Worm (Caenorhabditis elegans) whole organism, young adult: ENCODE measurements around the gene C56E6.7.
A peak's percentile ranks its signal among the peaks of the same experiment; 100 is the strongest.

Experiments used
- B0035.1 ChIP-seq: sonication (generic microtip); optimal IDR thresholded peaks from 2 replicates; lab custom pipeline; 2016; ENCODE audit warnings: missing genetic modification characterization, mild to moderate bottlenecking, missing compliant biosample characterization, missing genotype, missing genetic modification reagents
- B0261.1 ChIP-seq: sonication (generic microtip); optimal IDR thresholded peaks from 2 replicates; lab custom pipeline; 2016; ENCODE audit warnings: mild to moderate bottlenecking, missing genetic modification characterization, moderate library complexity, missing compliant biosample characterization
- B0336.3 ChIP-seq: fragments of 200-800 bp; sonication (Bioruptor generic); IDR thresholded peaks from 2 replicates; pipeline ENCODE4 v1.3.6; 2022; ENCODE audit warnings: missing genetic modification characterization, missing compliant biosample characterization
- C06A6.2 ChIP-seq: fragments of 200-800 bp; sonication (Bioruptor generic); conservative IDR thresholded peaks from 2 replicates; pipeline ENCODE4 v1.3.6; 2022; ENCODE audit warnings: missing genetic modification characterization, missing compliant biosample characterization
- C17E4.6 ChIP-seq: fragments of 200-800 bp; sonication (Bioruptor generic); IDR thresholded peaks from 2 replicates; pipeline ENCODE4 v1.3.6; 2022; ENCODE audit warnings: missing genetic modification reagents, missing genetic modification characterization, missing compliant biosample characterization
- F22D6.2 ChIP-seq: sonication (generic microtip); optimal IDR thresholded peaks from 2 replicates; lab custom pipeline; 2016; ENCODE audit warnings: mild to moderate bottlenecking, missing genetic modification characterization, missing compliant biosample characterization
- F23B12.7 ChIP-seq: sonication (generic microtip); optimal IDR thresholded peaks from 2 replicates; lab custom pipeline; 2017; ENCODE audit warnings: missing genetic modification characterization, mild to moderate bottlenecking, missing compliant biosample characterization, antibody characterized with exemption, moderate library complexity; ENCODE audit not compliant: insufficient read depth
- F37B4.10 ChIP-seq: fragments of 200-800 bp; sonication (Bioruptor generic); IDR thresholded peaks from 2 replicates; pipeline ENCODE4 v1.3.6; 2022; ENCODE audit warnings: missing genetic modification characterization, missing compliant biosample characterization
- F55B11.4 ChIP-seq: sonication (generic microtip); optimal IDR thresholded peaks from 2 replicates; lab custom pipeline; 2016; ENCODE audit warnings: missing compliant biosample characterization, missing genetic modification characterization, borderline replicate concordance; ENCODE audit not compliant: insufficient read depth
- K11D2.4 ChIP-seq: fragments of 200-800 bp; sonication (Bioruptor generic); IDR thresholded peaks from 2 replicates; pipeline ENCODE4 v1.3.6; 2022; ENCODE audit warnings: missing genetic modification reagents, missing genetic modification characterization, missing compliant biosample characterization
- K12H6.12 ChIP-seq: fragments of 200-800 bp; sonication (Bioruptor generic); optimal IDR thresholded peaks from 2 replicates; lab custom pipeline; 2018; ENCODE audit warnings: mild to moderate bottlenecking, missing genetic modification characterization, missing compliant biosample characterization
- Y67H2A.10 ChIP-seq: fragments of 200-800 bp; sonication (Bioruptor generic); conservative IDR thresholded peaks from 2 replicates; pipeline ENCODE4 v1.3.6; 2022; ENCODE audit warnings: missing genetic modification reagents, missing genetic modification characterization, missing compliant biosample characterization
- ama-1 ChIP-seq, 3 experiments: fragments of 150-350 bp in 1 of 3; sonication (generic microtip) in 2 of 3; optimal IDR thresholded peaks; 2 replicates each; lab custom pipeline; 2014 to 2018; ENCODE audit warnings: missing biosample characterization in 2 of 3, missing genetic modification characterization in 2 of 3, missing genetic modification reagents in 2 of 3
- aptf-3 ChIP-seq: fragments of 200-800 bp; sonication (Bioruptor generic); IDR thresholded peaks from 2 replicates; pipeline ENCODE4 v1.3.6; 2022; ENCODE audit warnings: missing genetic modification characterization, missing compliant biosample characterization
- athp-1 ChIP-seq: sonication (generic microtip); optimal IDR thresholded peaks from 2 replicates; lab custom pipeline; 2017; ENCODE audit warnings: mild to moderate bottlenecking, missing genetic modification characterization, missing compliant biosample characterization
- cebp-2 ChIP-seq: fragments of 200-800 bp; sonication (Bioruptor generic); IDR thresholded peaks from 2 replicates; pipeline ENCODE4 v1.3.6; 2022; ENCODE audit warnings: missing genetic modification characterization, missing compliant biosample characterization
- ceh-100 ChIP-seq: fragments of 200-800 bp; sonication (Bioruptor generic); IDR thresholded peaks from 2 replicates; pipeline ENCODE4 v1.3.6; 2022; ENCODE audit warnings: missing genetic modification reagents, missing genetic modification characterization, missing compliant biosample characterization
- ceh-40 ChIP-seq: fragments of 200-800 bp; sonication (Bioruptor generic); IDR thresholded peaks from 2 replicates; pipeline ENCODE4 v1.3.6; 2022; ENCODE audit warnings: missing genetic modification characterization, missing compliant biosample characterization
- ceh-79 ChIP-seq: sonication (generic microtip); optimal IDR thresholded peaks from 2 replicates; lab custom pipeline; 2017; ENCODE audit warnings: mild to moderate bottlenecking, missing genetic modification characterization, missing compliant biosample characterization
- ceh-91 ChIP-seq: fragments of 200-800 bp; sonication (Bioruptor generic); IDR thresholded peaks from 2 replicates; pipeline ENCODE4 v1.3.6; 2022; ENCODE audit warnings: missing genetic modification reagents, missing genetic modification characterization, missing compliant biosample characterization
- die-1 ChIP-seq: sonication (generic microtip); optimal IDR thresholded peaks from 2 replicates; lab custom pipeline; 2016; ENCODE audit warnings: missing genotype, mild to moderate bottlenecking, missing genetic modification characterization, missing compliant biosample characterization
- dpff-1 ChIP-seq: sonication (generic microtip); optimal IDR thresholded peaks from 2 replicates; lab custom pipeline; 2017; ENCODE audit warnings: mild to moderate bottlenecking, missing genetic modification characterization, missing compliant biosample characterization
- efl-1 ChIP-seq: fragments of 150-350 bp; optimal IDR thresholded peaks from 2 replicates; lab custom pipeline; 2014; ENCODE audit warnings: missing biosample characterization, missing genetic modification reagents, missing genetic modification characterization
- fkh-3 ChIP-seq: sonication (generic microtip); optimal IDR thresholded peaks from 2 replicates; lab custom pipeline; 2016; ENCODE audit warnings: mild to moderate bottlenecking, missing genetic modification characterization, missing compliant biosample characterization
- him-1 ChIP-seq: sonication (generic microtip); optimal IDR thresholded peaks from 2 replicates; lab custom pipeline; 2016; ENCODE audit warnings: missing genotype, missing genetic modification reagents, missing genetic modification characterization, missing compliant biosample characterization
- hlh-26 ChIP-seq: fragments of 200-800 bp; sonication (Bioruptor generic); conservative IDR thresholded peaks from 2 replicates; pipeline ENCODE4 v1.3.6; 2022; ENCODE audit warnings: missing genetic modification reagents, missing genetic modification characterization, missing compliant biosample characterization
- hsf-1 ChIP-seq: fragments of 200-800 bp; sonication (Bioruptor generic); IDR thresholded peaks from 2 replicates; pipeline ENCODE4 v1.3.6; 2022; ENCODE audit warnings: missing genetic modification reagents, missing genetic modification characterization, missing compliant biosample characterization
- lin-40 ChIP-seq: sonication (generic microtip); optimal IDR thresholded peaks from 2 replicates; lab custom pipeline; 2016; ENCODE audit warnings: missing genetic modification characterization, mild to moderate bottlenecking, missing compliant biosample characterization, missing genotype, missing genetic modification reagents
- lin-54 ChIP-seq: fragments of 200-800 bp; sonication (Bioruptor generic); optimal IDR thresholded peaks from 2 replicates; lab custom pipeline; 2018; ENCODE audit warnings: mild to moderate bottlenecking, missing genetic modification characterization, missing compliant biosample characterization
- lir-1 ChIP-seq: fragments of 200-800 bp; sonication (Bioruptor generic); conservative IDR thresholded peaks from 2 replicates; pipeline ENCODE4 v1.3.6; 2022; ENCODE audit warnings: missing genetic modification reagents, missing genetic modification characterization, missing compliant biosample characterization
- lsl-1 ChIP-seq: fragments of 200-800 bp; sonication (Bioruptor generic); optimal IDR thresholded peaks from 2 replicates; lab custom pipeline; 2018; ENCODE audit warnings: mild to moderate bottlenecking, missing genetic modification characterization, moderate library complexity, missing compliant biosample characterization
- lsy-27 ChIP-seq: sonication (generic microtip); optimal IDR thresholded peaks from 2 replicates; lab custom pipeline; 2017; ENCODE audit warnings: missing genetic modification characterization, mild to moderate bottlenecking, missing compliant biosample characterization, antibody characterized with exemption, missing genotype, borderline replicate concordance; ENCODE audit not compliant: insufficient read depth
- madf-3 ChIP-seq: fragments of 200-800 bp; sonication (Bioruptor generic); IDR thresholded peaks from 2 replicates; pipeline ENCODE4 v1.3.6; 2022; ENCODE audit warnings: missing genetic modification reagents, missing genetic modification characterization, missing compliant biosample characterization
- madf-6 ChIP-seq: fragments of 200-800 bp; sonication (Bioruptor generic); IDR thresholded peaks from 2 replicates; pipeline ENCODE4 v1.3.6; 2022; ENCODE audit warnings: missing genetic modification reagents, missing genetic modification characterization, missing compliant biosample characterization
- madf-8 ChIP-seq: fragments of 200-800 bp; sonication (Bioruptor generic); conservative IDR thresholded peaks from 2 replicates; pipeline ENCODE4 v1.3.6; 2022; ENCODE audit warnings: missing genetic modification reagents, missing genetic modification characterization, missing compliant biosample characterization
- mes-4 ChIP-seq: sonication (generic microtip); optimal IDR thresholded peaks from 2 replicates; lab custom pipeline; 2016; ENCODE audit warnings: missing genotype, missing genetic modification characterization, missing compliant biosample characterization
- nhr-179 ChIP-seq: sonication (generic microtip); optimal IDR thresholded peaks from 2 replicates; lab custom pipeline; 2016; ENCODE audit warnings: mild to moderate bottlenecking, missing genetic modification characterization, missing compliant biosample characterization
- nhr-27 ChIP-seq: fragments of 200-800 bp; sonication (Bioruptor generic); optimal IDR thresholded peaks from 2 replicates; lab custom pipeline; 2018; ENCODE audit warnings: mild to moderate bottlenecking, missing genetic modification characterization, moderate library complexity, missing compliant biosample characterization
- nhr-80 ChIP-seq: sonication (generic microtip); optimal IDR thresholded peaks from 2 replicates; lab custom pipeline; 2016; ENCODE audit warnings: missing genetic modification characterization, missing compliant biosample characterization
- repo-1 ChIP-seq: sonication (generic microtip); optimal IDR thresholded peaks from 2 replicates; lab custom pipeline; 2017; ENCODE audit warnings: mild to moderate bottlenecking, missing genetic modification characterization, missing compliant biosample characterization
- sdz-38 ChIP-seq: sonication (generic microtip); optimal IDR thresholded peaks from 2 replicates; lab custom pipeline; 2016; ENCODE audit warnings: missing genotype, missing genetic modification characterization, missing compliant biosample characterization
- snpc-1.3 ChIP-seq: sonication (generic microtip); optimal IDR thresholded peaks from 2 replicates; lab custom pipeline; 2017; ENCODE audit warnings: missing genetic modification characterization, mild to moderate bottlenecking, missing compliant biosample characterization, antibody characterized with exemption, moderate library complexity, missing genotype, missing genetic modification reagents; ENCODE audit not compliant: insufficient read depth
- snpc-3.4 ChIP-seq: sonication (generic microtip); optimal IDR thresholded peaks from 2 replicates; lab custom pipeline; 2017; ENCODE audit warnings: missing genetic modification characterization, mild to moderate bottlenecking, missing compliant biosample characterization, antibody characterized with exemption, moderate library complexity, missing genotype, missing genetic modification reagents
- sptf-2 ChIP-seq: fragments of 200-800 bp; sonication (Bioruptor generic); optimal IDR thresholded peaks from 2 replicates; lab custom pipeline; 2018; ENCODE audit warnings: mild to moderate bottlenecking, missing genetic modification characterization, missing compliant biosample characterization
- tlf-1 ChIP-seq: fragments of 200-800 bp; sonication (Bioruptor generic); optimal IDR thresholded peaks from 2 replicates; lab custom pipeline; 2018; ENCODE audit warnings: mild to moderate bottlenecking, missing genetic modification characterization, missing compliant biosample characterization
- unc-130 ChIP-seq: sonication (generic microtip); optimal IDR thresholded peaks from 2 replicates; lab custom pipeline; 2016; ENCODE audit warnings: missing genetic modification reagents, missing genetic modification characterization, missing compliant biosample characterization
- unc-62 ChIP-seq: fragments of 150-350 bp; optimal IDR thresholded peaks from 2 replicates; lab custom pipeline; 2014; ENCODE audit warnings: missing biosample characterization, missing genetic modification reagents, missing genetic modification characterization
- ztf-28 ChIP-seq: fragments of 200-800 bp; sonication (Bioruptor generic); IDR thresholded peaks from 2 replicates; pipeline ENCODE4 v1.3.6; 2022; ENCODE audit warnings: missing genetic modification reagents, missing genetic modification characterization, missing compliant biosample characterization
- ztf-6 ChIP-seq: fragments of 200-800 bp; sonication (Bioruptor generic); IDR thresholded peaks from 2 replicates; pipeline ENCODE4 v1.3.6; 2022; ENCODE audit warnings: missing genetic modification reagents, missing genetic modification characterization, missing compliant biosample characterization

Gene C56E6.7

ce11 chrII:6558887-6559286 is 42.5 kb downstream of the C56E6.7 start (continued):
- TF ChIP-seq dpff-1 (no peak), unc-62 (no peak), hlh-26 (GFP tag; lab: Robert Waterston, UW) (no peak), athp-1 (tag; lab: Kevin White, UChicago) (no peak), efl-1 (GFP tag; lab: Kevin White, UChicago) (no peak), ztf-6 (GFP tag; lab: Robert Waterston, UW) (no peak), ztf-28 (GFP tag; lab: Robert Waterston, UW) (no peak), sdz-38 (tag; lab: Kevin White, UChicago) (no peak), lsy-27 (tag; lab: Kevin White, UChicago) (no peak), tlf-1 (GFP tag; lab: Kevin White, UChicago) (peak; percentile 28), lsl-1 (GFP tag; lab: Kevin White, UChicago) (no peak), madf-3 (no peak), K12H6.12 (no peak), repo-1 (tag; lab: Kevin White, UChicago) (peak; percentile 64), madf-8 (GFP tag; lab: Robert Waterston, UW) (no peak), ceh-91 (GFP tag; lab: Robert Waterston, UW) (no peak), unc-130 (GFP tag; lab: Kevin White, UChicago) (no peak), mes-4 (tag; lab: Kevin White, UChicago) (no peak), F55B11.4 (tag; lab: Kevin White, UChicago) (no peak), nhr-80 (tag; lab: Kevin White, UChicago) (no peak), B0336.3 (GFP tag; lab: Robert Waterston, UW) (no peak), C17E4.6 (GFP tag; lab: Robert Waterston, UW) (0 out of 2 replicates have a peak, but pooled peaks have one; percentile 7), lin-54 (GFP tag; lab: Kevin White, UChicago) (no peak), nhr-179 (no peak), K11D2.4 (0 out of 2 replicates have a peak, but pooled peaks have one; percentile 41), lin-40 (tag; lab: Kevin White, UChicago) (no peak), ama-1 (optimal IDR thresholded peaks at IDR 0.05; lab: Kevin White, UChicago) (peak; percentile 75), ama-1 (GFP tag; optimal IDR thresholded peaks at IDR 0.05; lab: Kevin White, UChicago) (no peak), sptf-2 (GFP tag; lab: Kevin White, UChicago) (no peak), fkh-3 (tag; lab: Kevin White, UChicago) (no peak), snpc-1.3 (tag; lab: Kevin White, UChicago) (no peak), madf-6 (GFP tag; lab: Robert Waterston, UW) (no peak), F22D6.2 (tag; lab: Kevin White, UChicago) (no peak), F23B12.7 (tag; lab: Kevin White, UChicago) (no peak), hsf-1 (no peak), B0035.1 (tag; lab: Kevin White, UChicago) (no peak), ceh-40 (no peak), cebp-2 (GFP tag; lab: Robert Waterston, UW) (no peak), die-1 (tag; lab: Kevin White, UChicago) (no peak), him-1 (tag; lab: Kevin White, UChicago) (no peak), Y67H2A.10 (GFP tag; lab: Robert Waterston, UW) (no peak), C06A6.2 (GFP tag; lab: Robert Waterston, UW) (no peak), ceh-79 (tag; lab: Kevin White, UChicago) (no peak), ceh-100 (no peak), snpc-3.4 (no peak), lir-1 (GFP tag; lab: Robert Waterston, UW) (peak; percentile 34; the same call in 1 of the 2 replicates), aptf-3 (no peak), F37B4.10 (GFP tag; lab: Robert Waterston, UW) (no peak), nhr-27 (tag; lab: Kevin White, UChicago) (no peak), B0261.1 (tag; lab: Kevin White, UChicago) (no peak)
